Fruit fly (Drosophila melanogaster): ENCODE data around the gene CG43169.

The CG43169 gene

DNA sequence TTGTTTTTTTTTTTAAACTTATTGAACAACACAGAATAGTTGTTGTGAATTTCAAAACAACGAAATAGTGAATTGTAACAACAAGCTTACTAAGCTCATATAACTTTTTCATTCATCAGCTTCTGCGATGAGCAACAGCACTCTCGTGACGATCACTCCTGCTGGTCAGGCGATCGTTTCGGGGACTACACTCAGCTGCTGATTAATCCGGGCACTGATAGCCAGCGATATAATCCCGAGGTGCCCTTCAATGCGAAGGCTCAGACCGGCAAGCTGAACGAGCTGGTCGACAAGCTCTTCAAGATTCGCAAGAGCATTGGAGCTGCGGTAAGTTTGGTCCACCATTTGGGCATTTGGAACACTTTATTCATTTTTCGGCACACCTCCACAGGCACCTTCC, at the start of gene CG43169:
Gene CG43169 (minus strand): TSS at position 101 of the 400 bp plus-strand sequence.
- TF ChIP-seq acj6 (GFP tag; optimal IDR thresholded peaks at IDR 0.05): no peak
- no peak for TF ChIP-seq CG31627 (GFP tag; optimal IDR thresholded peaks at IDR 0.05)
- TF ChIP-seq CG16779 (tag; optimal IDR thresholded peaks at IDR 0.05): no peak
- no peak for TF ChIP-seq CG6808 (GFP tag; optimal IDR thresholded peaks at IDR 0.05)
- TF ChIP-seq lz (GFP tag; optimal IDR thresholded peaks at IDR 0.05): no peak
- no peak for TF ChIP-seq CG34406 (GFP tag; optimal IDR thresholded peaks at IDR 0.05)
- TF ChIP-seq vri (GFP tag; optimal IDR thresholded peaks at IDR 0.05): no peak
- no peak for TF ChIP-seq topi (GFP tag; optimal IDR thresholded peaks at IDR 0.05)
- TF ChIP-seq Blimp-1 (GFP tag; optimal IDR thresholded peaks at IDR 0.05): no peak
- no peak for TF ChIP-seq fkh (GFP tag; optimal IDR thresholded peaks at IDR 0.05)
- TF ChIP-seq dac (GFP tag; optimal IDR thresholded peaks at IDR 0.05): no peak
- no peak for TF ChIP-seq CG15336 (GFP tag; IDR thresholded peaks at IDR 0.05)
- no peak for TF ChIP-seq fd59A (GFP tag; optimal IDR thresholded peaks at IDR 0.05)
- TF ChIP-seq CG11902 (GFP tag; optimal IDR thresholded peaks at IDR 0.05): no peak
- no peak for TF ChIP-seq CG8319 (GFP tag; optimal IDR thresholded peaks at IDR 0.05)
- no peak for TF ChIP-seq dsx (GFP tag; optimal IDR thresholded peaks at IDR 0.05; ENCODE audit: poor library complexity, severe bottlenecking)
- no peak for TF ChIP-seq Eip75B (GFP tag; optimal IDR thresholded peaks at IDR 0.05)
- no peak for TF ChIP-seq pdm3 (GFP tag; optimal IDR thresholded peaks at IDR 0.05)

DNA sequence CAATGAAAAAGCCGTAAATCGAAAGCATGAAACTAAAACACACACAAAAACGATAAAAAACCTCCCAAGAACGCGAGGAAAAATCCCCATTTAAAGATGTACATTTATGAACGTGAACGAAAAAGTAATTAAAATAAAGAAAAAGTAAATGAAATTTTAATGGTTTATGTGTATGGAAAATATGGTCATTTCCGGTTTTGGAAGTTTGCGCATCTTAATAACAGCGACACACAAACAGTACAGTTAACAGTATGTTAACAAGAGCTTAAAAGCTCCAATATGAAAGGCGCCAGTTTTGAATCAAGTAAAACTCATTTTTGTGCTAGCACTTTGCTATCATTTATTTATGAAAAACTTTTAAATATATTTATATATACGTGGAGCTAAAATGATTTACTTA, 43.5 kb upstream of the CG43169 start:
- no peak for TF ChIP-seq CG34406 (GFP tag; optimal IDR thresholded peaks at IDR 0.05)
- peak; percentile 38 for TF ChIP-seq Met (GFP tag; optimal IDR thresholded peaks at IDR 0.05)
- TF ChIP-seq Sox102F (GFP tag; optimal IDR thresholded peaks at IDR 0.05): peak; percentile 36
- TF ChIP-seq esn (GFP tag; optimal IDR thresholded peaks at IDR 0.05): no peak
- TF ChIP-seq Eip78C (GFP tag): peak; percentile 88
- TF ChIP-seq CG6792 (GFP tag; optimal IDR thresholded peaks at IDR 0.05): no peak

DNA sequence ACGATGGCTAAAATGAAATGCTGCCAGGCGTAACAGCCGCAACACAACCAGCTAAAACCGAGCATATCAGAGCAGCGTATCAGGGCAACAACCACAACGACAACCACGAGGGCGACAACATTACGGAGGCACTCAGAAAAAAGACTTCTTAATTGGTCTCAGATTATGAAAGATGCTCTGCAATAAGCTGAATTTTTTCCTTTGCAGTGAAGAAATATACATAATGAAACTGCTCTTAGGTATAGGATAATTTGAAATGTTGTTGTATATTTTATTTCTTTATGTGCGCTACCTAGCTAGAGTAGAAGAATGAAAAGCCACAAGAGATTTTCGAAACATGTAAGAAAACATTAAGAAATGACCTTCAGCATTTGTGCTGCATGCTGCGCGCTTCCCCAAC, 41.1 kb upstream of the CG43169 start:
- TF ChIP-seq Sox14 (GFP tag; optimal IDR thresholded peaks at IDR 0.05) (no peak), Eip78C (GFP tag) (peak; percentile 51), CG7368 (GFP tag; optimal IDR thresholded peaks at IDR 0.05) (no peak), CG15336 (GFP tag; IDR thresholded peaks at IDR 0.05) (0 out of 2 replicates have a peak, but pooled peaks have one; percentile 33), Hr4 (GFP tag; optimal IDR thresholded peaks at IDR 0.05) (peak; percentile 33)

dm6 chr3L:8925679-8926078, 37.2 kb upstream of the CG43169 start:
- no peak for TF ChIP-seq ss (GFP tag; optimal IDR thresholded peaks at IDR 0.05)
- peak; percentile 34 for TF ChIP-seq fkh (GFP tag; optimal IDR thresholded peaks at IDR 0.05)

DNA sequence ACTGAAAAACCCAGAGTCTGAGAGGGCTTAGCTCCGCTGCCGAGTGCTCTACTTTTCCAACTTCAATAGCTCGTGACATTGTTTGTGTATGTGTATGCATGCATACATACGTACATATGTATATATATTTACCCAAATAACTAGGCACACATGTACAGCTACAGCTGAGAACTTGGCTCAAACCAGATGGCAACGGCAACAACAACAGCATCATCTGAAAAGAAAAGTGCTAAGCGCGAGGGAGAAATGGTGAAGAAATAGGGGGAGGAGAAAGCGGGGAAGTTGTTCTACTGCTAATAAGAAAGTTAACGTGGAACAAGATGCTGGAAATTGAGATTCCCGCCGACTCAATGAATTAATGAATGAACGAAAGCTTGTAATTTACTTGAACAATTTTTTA, 36.6 kb upstream of the CG43169 start:
- no peak for TF ChIP-seq CG9139 (GFP tag; optimal IDR thresholded peaks at IDR 0.05)
- TF ChIP-seq fkh (GFP tag; optimal IDR thresholded peaks at IDR 0.05): peak; percentile 20

DNA sequence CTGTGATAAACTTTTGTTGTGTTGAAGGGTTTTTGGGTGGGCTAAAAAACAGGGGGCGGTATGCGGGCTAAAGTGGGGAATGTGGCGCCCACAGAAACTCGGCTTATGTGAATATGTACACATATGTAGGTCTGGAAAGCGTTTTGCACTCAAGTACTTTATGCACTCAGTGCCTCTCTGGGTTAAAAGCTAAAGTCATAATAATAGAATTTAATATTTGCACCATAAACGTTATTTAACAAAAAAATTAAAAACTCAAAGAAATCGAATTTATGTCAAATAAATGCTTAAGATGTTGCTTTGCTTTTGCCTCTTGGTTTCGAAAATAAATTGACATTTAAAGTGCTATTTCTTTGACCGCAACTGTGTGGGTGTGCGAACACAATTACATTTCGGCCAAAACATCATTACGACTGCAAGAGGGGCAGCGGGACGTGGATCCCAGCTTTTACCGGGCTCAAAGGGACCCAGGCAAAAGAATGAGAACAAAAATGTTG, 36.0 kb upstream of the CG43169 start:
- peak; percentile 27 for TF ChIP-seq OdsH (GFP tag; optimal IDR thresholded peaks at IDR 0.05)
- TF ChIP-seq CG1621 (tag; optimal IDR thresholded peaks at IDR 0.05): no peak
- no peak for TF ChIP-seq acj6 (GFP tag; optimal IDR thresholded peaks at IDR 0.05)
- TF ChIP-seq CG6163 (GFP tag; IDR thresholded peaks at IDR 0.05): peak; percentile 61; the same call in 1 of the 3 replicates
- TF ChIP-seq achi (GFP tag; optimal IDR thresholded peaks at IDR 0.05): peak; percentile 4
- peak; percentile 81 for TF ChIP-seq Eip78C (GFP tag)
- TF ChIP-seq CG15336 (GFP tag; IDR thresholded peaks at IDR 0.05): peak; percentile 79
- peak; percentile 17; the same call in 1 of the 2 replicates for TF ChIP-seq Gug (GFP tag; IDR thresholded peaks at IDR 0.05)
- peak; percentile 1 for TF ChIP-seq Sox14 (GFP tag; optimal IDR thresholded peaks at IDR 0.05)
- TF ChIP-seq CG10669 (GFP tag; optimal IDR thresholded peaks at IDR 0.05): peak; percentile 6
- TF ChIP-seq vri (GFP tag; optimal IDR thresholded peaks at IDR 0.05): no peak
- TF ChIP-seq CG4318 (GFP tag; optimal IDR thresholded peaks at IDR 0.05): no peak
- TF ChIP-seq CG31627 (GFP tag; optimal IDR thresholded peaks at IDR 0.05): peak; percentile 8
- TF ChIP-seq lz (GFP tag; optimal IDR thresholded peaks at IDR 0.05): peak; percentile 13
- TF ChIP-seq topi (GFP tag; optimal IDR thresholded peaks at IDR 0.05): no peak
- TF ChIP-seq Sox15 (GFP tag; optimal IDR thresholded peaks at IDR 0.05): no peak
- peak; percentile 15 for TF ChIP-seq Met (GFP tag; optimal IDR thresholded peaks at IDR 0.05)
- peak; percentile 57 for TF ChIP-seq CG32006 (GFP tag; optimal IDR thresholded peaks at IDR 0.05)
- TF ChIP-seq esn (GFP tag; optimal IDR thresholded peaks at IDR 0.05): peak; percentile 36
- TF ChIP-seq Ets96B (tag; optimal IDR thresholded peaks at IDR 0.05): peak; percentile 15
- peak; percentile 56 for TF ChIP-seq CG8119 (GFP tag; IDR thresholded peaks at IDR 0.05)
- peak; percentile 21 for TF ChIP-seq Hr4 (GFP tag; optimal IDR thresholded peaks at IDR 0.05)
- peak; percentile 28 for TF ChIP-seq Smox (GFP tag; optimal IDR thresholded peaks at IDR 0.05)
- peak; percentile 25 for TF ChIP-seq pdm3 (GFP tag; optimal IDR thresholded peaks at IDR 0.05)
